Worm (Caenorhabditis elegans) whole organism, L3 larva: Measurements from ENCODE around the gene C17H12.2.

ENCODE experiments used
- ama-1 ChIP-seq: fragments of 150-350 bp; optimal IDR thresholded peaks from 2 replicates; lab custom pipeline; 2018
- egl-27 ChIP-seq: sonication (generic microtip); optimal IDR thresholded peaks from 4 replicates; lab custom pipeline; 2017; ENCODE audit warnings: missing biosample characterization, missing genetic modification reagents, missing genetic modification characterization
- mdl-1 ChIP-seq: fragments of 150-350 bp; optimal IDR thresholded peaks from 2 replicates; lab custom pipeline; 2014; ENCODE audit warnings: missing biosample characterization, missing genetic modification characterization

DNA sequence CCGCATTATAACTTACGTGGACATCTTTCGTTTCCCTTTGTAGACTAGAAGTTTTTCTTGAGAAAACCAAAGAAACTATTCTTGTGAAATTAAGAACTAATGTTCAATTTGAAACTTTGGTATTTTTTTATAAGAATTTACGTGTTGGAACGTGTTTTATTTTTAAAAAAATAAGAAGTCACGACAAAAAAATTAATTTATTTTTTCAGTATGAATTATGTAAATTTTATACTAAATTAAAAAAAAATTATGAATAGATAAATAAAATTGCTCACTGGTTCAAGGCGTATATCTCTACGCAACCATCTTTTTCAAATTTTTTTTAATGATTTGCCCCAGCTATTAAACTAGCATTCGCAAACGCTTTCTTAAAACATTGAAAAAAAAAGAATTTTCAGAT, 27.3 kb upstream of the C17H12.2 start, which contains the start of gene C17H12.5:
- TF ChIP-seq egl-27 (tag; lab: Kevin White, UChicago) (no peak), mdl-1 (tag; lab: Kevin White, UChicago) (no peak), ama-1 (lab: Kevin White, UChicago) (no peak)
